Worm (Caenorhabditis elegans) whole organism, L4 larva: ENCODE measurements around the gene lmd-5.

ENCODE experiments used
- F49E8.2 ChIP-seq: sonication (generic microtip); optimal IDR thresholded peaks from 2 replicates; lab custom pipeline; 2016; ENCODE audit warnings: missing compliant biosample characterization, mild to moderate bottlenecking, missing genetic modification characterization, borderline replicate concordance
- ama-1 ChIP-seq: fragments of 150-350 bp; optimal IDR thresholded peaks from 2 replicates; lab custom pipeline; 2014; ENCODE audit warnings: inconsistent platforms, mixed read lengths
- ceh-82 ChIP-seq: sonication (generic microtip); optimal IDR thresholded peaks from 2 replicates; lab custom pipeline; 2017; ENCODE audit warnings: missing biosample characterization, missing genetic modification characterization
- fkh-10 ChIP-seq: fragments of 150-350 bp; optimal IDR thresholded peaks from 2 replicates; lab custom pipeline; 2014; ENCODE audit warnings: missing biosample characterization, missing genetic modification reagents, missing genetic modification characterization
- hlh-11 ChIP-seq: fragments of 200-800 bp; sonication (Bioruptor generic); optimal IDR thresholded peaks from 2 replicates; lab custom pipeline; 2018; ENCODE audit warnings: mild to moderate bottlenecking, missing genetic modification characterization, missing compliant biosample characterization
- lir-3 ChIP-seq: sonication (generic microtip); optimal IDR thresholded peaks from 2 replicates; lab custom pipeline; 2016; ENCODE audit warnings: mild to moderate bottlenecking, missing genetic modification characterization, missing compliant biosample characterization
- nhr-102 ChIP-seq: sonication (generic microtip); optimal IDR thresholded peaks from 2 replicates; lab custom pipeline; 2016; ENCODE audit warnings: mild to moderate bottlenecking, missing genetic modification characterization, moderate library complexity, missing compliant biosample characterization
- php-3 ChIP-seq: fragments of 200-800 bp; sonication (Bioruptor generic); IDR thresholded peaks from 2 replicates; pipeline ENCODE4 v1.3.6; 2022; ENCODE audit warnings: missing genetic modification reagents, missing genetic modification characterization, missing compliant biosample characterization
- rbr-2 ChIP-seq: sonication (generic microtip); optimal IDR thresholded peaks from 2 replicates; lab custom pipeline; 2016; ENCODE audit warnings: missing genotype, missing genetic modification characterization, missing compliant biosample characterization
- skn-1 ChIP-seq: fragments of 150-350 bp; optimal IDR thresholded peaks from 2 replicates; lab custom pipeline; 2014; ENCODE audit warnings: missing biosample characterization, missing genetic modification characterization
- snpc-4 ChIP-seq: fragments of 150-350 bp; optimal IDR thresholded peaks from 2 replicates; lab custom pipeline; 2014; ENCODE audit warnings: missing biosample characterization, missing genetic modification characterization
- unc-62 ChIP-seq, 3 experiments: fragments of 150-350 bp in 1 of 3; sonication (generic microtip); optimal IDR thresholded peaks in 2 of 3; peaks in 1 of 3; 1 replicate in 1 of 3; 2 replicates in 2 of 3; lab custom pipeline; 2014 to 2017; ENCODE audit warnings: missing biosample characterization in 3 of 3, missing genetic modification characterization in 3 of 3, missing genetic modification reagents in 3 of 3, missing genotype in 1 of 3
- zag-1 ChIP-seq: fragments of 150-350 bp; optimal IDR thresholded peaks from 2 replicates; lab custom pipeline; 2014; ENCODE audit warnings: missing biosample characterization, missing genetic modification characterization
- ztf-11 ChIP-seq: fragments of 150-350 bp; optimal IDR thresholded peaks from 2 replicates; lab custom pipeline; 2014; ENCODE audit warnings: missing biosample characterization, missing genetic modification characterization

ce11 chrV:7123188-7123708 lies at the start of gene lmd-5:
- TF ChIP-seq ztf-11 (tag; lab: Kevin White, UChicago), result no peak
- TF ChIP-seq skn-1 (tag; lab: Kevin White, UChicago), result no peak
- TF ChIP-seq snpc-4, result no peak
- no peak for TF ChIP-seq ceh-82 (tag; lab: Kevin White, UChicago)
- peak in 1 of 2 experiments; percentile 67 for TF ChIP-seq unc-62 (GFP tag; optimal IDR thresholded peaks at IDR 0.05 in 1 of 2; lab: Kevin White, UChicago)
- no peak for TF ChIP-seq unc-62 (tag; optimal IDR thresholded peaks at IDR 0.05; lab: Kevin White, UChicago)
- no peak for TF ChIP-seq nhr-102 (tag; lab: Kevin White, UChicago)
- no peak for TF ChIP-seq fkh-10 (GFP tag; lab: Kevin White, UChicago)
- no peak for TF ChIP-seq lir-3 (tag; lab: Kevin White, UChicago)
- no peak for TF ChIP-seq rbr-2
- no peak for TF ChIP-seq zag-1
- no peak for TF ChIP-seq php-3 (GFP tag; lab: Robert Waterston, UW)
- no peak for TF ChIP-seq hlh-11 (tag; lab: Kevin White, UChicago)
- no peak for TF ChIP-seq ama-1 (lab: Kevin White, UChicago)
- TF ChIP-seq F49E8.2 (tag; lab: Kevin White, UChicago), result no peak
